Fruit fly (Drosophila melanogaster) whole organism, wandering third instar larva: Measurements from ENCODE around the gene CG42450.

ENCODE experiments used
- Abd-B ChIP-seq: fragments of >200 bp; optimal IDR thresholded peaks from 2 replicates; lab custom pipeline; 2017; ENCODE audit warnings: missing biosample characterization, missing genetic modification characterization
- CG32264 ChIP-seq: fragments of 200-800 bp; sonication (Bioruptor generic); optimal IDR thresholded peaks from 2 replicates; lab custom pipeline; 2016; ENCODE audit warnings: missing biosample characterization, missing genetic modification characterization
- CG9705 ChIP-seq: fragments of 200-800 bp; sonication (Bioruptor generic); optimal IDR thresholded peaks from 2 replicates; lab custom pipeline; 2018; ENCODE audit warnings: missing biosample characterization, mild to moderate bottlenecking, missing genetic modification characterization
- CrebA ChIP-seq: fragments of 200-800 bp; sonication (Bioruptor generic); optimal IDR thresholded peaks from 2 replicates; lab custom pipeline; 2016; ENCODE audit warnings: missing biosample characterization, mild to moderate bottlenecking, missing genetic modification characterization, borderline replicate concordance
- Dfd ChIP-seq: fragments of >200 bp; optimal IDR thresholded peaks from 2 replicates; lab custom pipeline; 2017; ENCODE audit warnings: missing biosample characterization, missing genetic modification characterization
- Dif ChIP-seq: fragments of 200-275, 200-300 bp; sonication (Bioruptor generic); optimal IDR thresholded peaks from 2 replicates; lab custom pipeline; 2018; ENCODE audit warnings: missing biosample characterization, missing genetic modification characterization; ENCODE audit not compliant: partially characterized antibody
- GATAd ChIP-seq: sonication (Bioruptor generic); optimal IDR thresholded peaks from 2 replicates; lab custom pipeline; 2016; ENCODE audit warnings: missing biosample characterization, missing genetic modification characterization
- HLH106 ChIP-seq: fragments of 200-800 bp; optimal IDR thresholded peaks from 3 replicates; lab custom pipeline; 2019; ENCODE audit warnings: missing biosample characterization, mild to moderate bottlenecking, missing genetic modification characterization, moderate library complexity
- Hnf4 ChIP-seq: fragments of 200-800 bp; sonication (Bioruptor generic); optimal IDR thresholded peaks from 2 replicates; lab custom pipeline; 2016; ENCODE audit warnings: missing biosample characterization, mild to moderate bottlenecking, missing genetic modification characterization
- Hr78 ChIP-seq: fragments of >200 bp; optimal IDR thresholded peaks from 2 replicates; lab custom pipeline; 2017; ENCODE audit warnings: missing biosample characterization, missing genetic modification characterization
- Hr83 ChIP-seq: fragments of 200-300 bp; sonication (Bioruptor generic); optimal IDR thresholded peaks from 2 replicates; lab custom pipeline; 2016; ENCODE audit warnings: missing biosample characterization, mild to moderate bottlenecking, missing genetic modification characterization, moderate library complexity; ENCODE audit not compliant: poor library complexity, severe bottlenecking
- Jra ChIP-seq: sonication (Bioruptor generic); optimal IDR thresholded peaks from 2 replicates; lab custom pipeline; 2016; ENCODE audit warnings: missing biosample characterization, missing genetic modification characterization
- Mio ChIP-seq: sonication (Bioruptor generic); optimal IDR thresholded peaks from 2 replicates; lab custom pipeline; 2016; ENCODE audit warnings: missing biosample characterization, missing genetic modification characterization
- Myc ChIP-seq: fragments of >200 bp; optimal IDR thresholded peaks from 2 replicates; lab custom pipeline; 2017
- N ChIP-seq: fragments of >200 bp; optimal IDR thresholded peaks from 2 replicates; lab custom pipeline; 2018; ENCODE audit warnings: missing biosample characterization, missing external identifiers, missing genetic modification characterization
- OdsH ChIP-seq: fragments of 200-800 bp; sonication (Bioruptor generic); optimal IDR thresholded peaks from 2 replicates; lab custom pipeline; 2016; ENCODE audit warnings: missing biosample characterization, mild to moderate bottlenecking, missing genetic modification characterization
- Rel ChIP-seq, 2 experiments: fragments of 200-800 bp; sonication (Bioruptor generic) in 1 of 2; optimal IDR thresholded peaks; 2 replicates in 1 of 2; 3 replicates in 1 of 2; lab custom pipeline; 2016 to 2019; ENCODE audit warnings: mild to moderate bottlenecking in 2 of 2, missing biosample characterization in 2 of 2, missing genetic modification characterization in 2 of 2, moderate library complexity in 1 of 2
- Sp1 ChIP-seq: fragments of 200-800 bp; sonication (Bioruptor generic); optimal IDR thresholded peaks from 3 replicates; lab custom pipeline; 2019; ENCODE audit warnings: missing biosample characterization, mild to moderate bottlenecking, missing genetic modification characterization, moderate library complexity
- Vsx2 ChIP-seq: fragments of 200-300, 225-300 bp; sonication (Bioruptor generic); optimal IDR thresholded peaks from 2 replicates; lab custom pipeline; 2018; ENCODE audit warnings: missing biosample characterization, missing genetic modification characterization; ENCODE audit not compliant: partially characterized antibody
- br ChIP-seq: fragments of 200-800 bp; sonication (Bioruptor generic); optimal IDR thresholded peaks from 2 replicates; lab custom pipeline; 2016; ENCODE audit warnings: missing biosample characterization, missing genetic modification characterization
- brk ChIP-seq: fragments of 200-800 bp; sonication (Bioruptor generic); optimal IDR thresholded peaks from 2 replicates; lab custom pipeline; 2016; ENCODE audit warnings: missing biosample characterization, mild to moderate bottlenecking, missing genetic modification characterization
- dl ChIP-seq, 2 experiments: fragments of 175-275, 200-275 bp in 1 of 2; fragments of 200-275 bp in 1 of 2; sonication (Bioruptor generic); optimal IDR thresholded peaks; lab custom pipeline; 2018; ENCODE audit warnings: mild to moderate bottlenecking in 2 of 2, missing biosample characterization in 2 of 2, missing genetic modification characterization in 2 of 2, moderate library complexity in 2 of 2; ENCODE audit not compliant: partially characterized antibody in 2 of 2, insufficient read depth in 1 of 2
- dmrt93B ChIP-seq: fragments of 200-800 bp; sonication (Bioruptor generic); optimal IDR thresholded peaks from 2 replicates; lab custom pipeline; 2018; ENCODE audit warnings: missing biosample characterization, mild to moderate bottlenecking, missing genetic modification characterization
- dsf ChIP-seq: sonication (Bioruptor generic); optimal IDR thresholded peaks from 2 replicates; lab custom pipeline; 2016; ENCODE audit warnings: missing biosample characterization, missing genetic modification characterization, borderline replicate concordance
- ey ChIP-seq: fragments of 200-800 bp; sonication (Bioruptor generic); optimal IDR thresholded peaks from 2 replicates; lab custom pipeline; 2016; ENCODE audit warnings: missing biosample characterization, missing genetic modification characterization
- foxo ChIP-seq, 2 experiments: fragments of 200-800 bp; sonication (Bioruptor generic); optimal IDR thresholded peaks; 2 replicates in 1 of 2; 3 replicates in 1 of 2; lab custom pipeline; 2016 to 2017; ENCODE audit warnings: missing biosample characterization in 2 of 2, missing genetic modification characterization in 2 of 2
- fru ChIP-seq: fragments of 200-800 bp; sonication (Bioruptor generic); optimal IDR thresholded peaks from 3 replicates; lab custom pipeline; 2016; ENCODE audit warnings: missing biosample characterization, mild to moderate bottlenecking, missing genetic modification characterization
- h ChIP-seq: fragments of 200-800 bp; sonication (Bioruptor generic); optimal IDR thresholded peaks from 3 replicates; lab custom pipeline; 2016; ENCODE audit warnings: missing biosample characterization, mild to moderate bottlenecking, missing genetic modification characterization
- jim ChIP-seq: fragments of 175-275, 200-325 bp; sonication (Bioruptor generic); optimal IDR thresholded peaks from 2 replicates; lab custom pipeline; 2016; ENCODE audit warnings: missing biosample characterization, mild to moderate bottlenecking, missing genetic modification characterization
- lola ChIP-seq: fragments of >200 bp; optimal IDR thresholded peaks from 2 replicates; lab custom pipeline; 2017; ENCODE audit warnings: missing biosample characterization, missing genetic modification characterization
- pan ChIP-seq: fragments of >200 bp; optimal IDR thresholded peaks from 2 replicates; lab custom pipeline; 2017
- psq ChIP-seq: fragments of 200-800 bp; sonication (Bioruptor generic); optimal IDR thresholded peaks from 3 replicates; lab custom pipeline; 2017; ENCODE audit warnings: missing biosample characterization, mild to moderate bottlenecking, missing genetic modification characterization, moderate library complexity
- rgr ChIP-seq: fragments of 200-800 bp; sonication (Bioruptor generic); optimal IDR thresholded peaks from 3 replicates; lab custom pipeline; 2016; ENCODE audit warnings: missing biosample characterization, mild to moderate bottlenecking, missing genetic modification characterization
- sage ChIP-seq: fragments of 200-800 bp; sonication (Bioruptor generic); optimal IDR thresholded peaks from 2 replicates; lab custom pipeline; 2016; ENCODE audit warnings: missing biosample characterization, mild to moderate bottlenecking, missing genetic modification characterization
- sv ChIP-seq: fragments of 200-800 bp; sonication (Bioruptor generic); optimal IDR thresholded peaks from 3 replicates; lab custom pipeline; 2016; ENCODE audit warnings: missing biosample characterization, missing genetic modification characterization
- tai ChIP-seq: sonication (Bioruptor generic); optimal IDR thresholded peaks from 2 replicates; lab custom pipeline; 2016; ENCODE audit warnings: missing biosample characterization, missing genetic modification characterization
- usp ChIP-seq: fragments of >200 bp; optimal IDR thresholded peaks from 2 replicates; lab custom pipeline; 2017; ENCODE audit warnings: missing biosample characterization, missing genetic modification characterization
- woc ChIP-seq: sonication (Bioruptor generic); optimal IDR thresholded peaks from 2 replicates; lab custom pipeline; 2016; ENCODE audit warnings: missing biosample characterization, mild to moderate bottlenecking, missing genetic modification characterization

CG42450 gene

DNA sequence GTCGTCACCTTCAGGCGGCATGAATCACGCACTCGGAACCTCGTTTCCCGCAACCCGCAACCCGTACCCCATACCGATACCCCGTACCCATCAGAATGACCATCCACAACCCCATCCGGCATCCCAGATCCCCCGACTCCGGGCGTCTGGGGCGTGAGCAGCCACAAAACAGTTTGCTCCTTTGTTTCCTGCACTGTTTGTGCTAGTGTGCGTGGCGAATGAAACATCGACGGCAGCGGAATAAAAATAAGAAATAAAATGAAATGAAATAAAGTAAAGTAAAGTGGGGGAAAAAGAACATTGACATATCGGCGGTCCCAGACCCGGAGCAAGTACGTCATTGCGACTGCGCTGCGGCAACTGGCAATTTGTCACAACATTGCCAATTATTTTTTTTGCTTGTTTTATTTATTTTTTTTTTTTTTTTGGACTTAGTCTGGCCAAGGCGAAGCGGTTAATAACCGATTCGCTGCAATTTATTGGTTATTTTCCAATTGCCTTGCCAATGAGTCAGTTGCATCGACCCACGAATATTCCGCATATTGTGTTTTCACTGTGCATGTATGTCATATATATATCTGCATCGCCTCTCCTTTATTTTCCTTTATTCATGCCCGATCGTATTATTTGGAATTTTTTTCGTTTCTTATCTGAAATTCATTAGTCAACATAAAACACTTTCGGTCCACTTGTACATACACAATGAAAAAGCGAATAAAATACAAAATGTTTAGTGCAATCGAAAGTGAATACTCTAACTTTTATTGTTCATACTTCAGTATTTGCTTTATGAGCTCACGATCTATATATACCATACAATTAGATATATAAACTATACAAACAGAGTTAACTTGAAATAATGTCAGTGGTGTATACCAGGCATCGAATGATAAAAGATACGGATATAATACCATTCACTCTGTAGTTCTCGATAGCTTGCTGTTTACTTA, 35.8 kb upstream of the CG42450 start:
- no peak for TF ChIP-seq jim (GFP tag; lab: Kevin White, UChicago)
- no peak for TF ChIP-seq CG9705 (GFP tag; lab: Kevin White, UChicago)
- no peak for TF ChIP-seq dl (GFP tag; optimal IDR thresholded peaks at IDR 0.05; lab: Kevin White, UChicago; ENCODE audit: insufficient read depth in 1 of 2, partially characterized antibody in 2 of 2)
- peak; percentile 25 for TF ChIP-seq Sp1
- peak; percentile 14 for TF ChIP-seq fru (GFP tag; lab: Kevin White, UChicago)
- TF ChIP-seq pan = no peak
- TF ChIP-seq N (GFP tag; lab: Kevin White, UChicago) = no peak
- no peak for TF ChIP-seq HLH106 (tag; lab: Kevin White, UChicago)
- no peak for TF ChIP-seq tai (GFP tag; lab: Kevin White, UChicago)
- no peak for TF ChIP-seq Vsx2 (GFP tag; lab: Kevin White, UChicago)
- TF ChIP-seq GATAd (GFP tag; lab: Kevin White, UChicago) = no peak
- TF ChIP-seq CrebA (GFP tag; lab: Kevin White, UChicago) = no peak
- no peak for TF ChIP-seq rgr (GFP tag; lab: Kevin White, UChicago)
- TF ChIP-seq Rel (GFP tag; optimal IDR thresholded peaks at IDR 0.05; lab: Kevin White, UChicago) = no peak
- TF ChIP-seq Rel (tag; optimal IDR thresholded peaks at IDR 0.05; lab: Kevin White, UChicago) = no peak
- peak in 1 of 2 experiments; percentile 59 for TF ChIP-seq foxo (GFP tag; optimal IDR thresholded peaks at IDR 0.05; lab: Kevin White, UChicago)
- no peak for TF ChIP-seq dsf (GFP tag; lab: Kevin White, UChicago)
- peak; percentile 23 for TF ChIP-seq Dif (GFP tag; lab: Kevin White, UChicago)
- no peak for TF ChIP-seq lola
- no peak for TF ChIP-seq CG32264
- no peak for TF ChIP-seq usp (GFP tag; lab: Kevin White, UChicago)
- peak; percentile 42 for TF ChIP-seq h (GFP tag; lab: Kevin White, UChicago)
- peak; percentile 32 for TF ChIP-seq br (GFP tag; lab: Kevin White, UChicago)
- no peak for TF ChIP-seq Mio (GFP tag; lab: Kevin White, UChicago)
- TF ChIP-seq Hr83 (GFP tag; lab: Kevin White, UChicago) = no peak
- peak; percentile 13 for TF ChIP-seq sage
- TF ChIP-seq OdsH (GFP tag; lab: Kevin White, UChicago) = no peak
- no peak for TF ChIP-seq Jra (GFP tag; lab: Kevin White, UChicago)
- no peak for TF ChIP-seq dmrt93B (GFP tag; lab: Kevin White, UChicago)
- peak; percentile 37 for TF ChIP-seq woc
- TF ChIP-seq brk (GFP tag; lab: Kevin White, UChicago) = no peak
- TF ChIP-seq Dfd (GFP tag; lab: Kevin White, UChicago) = no peak
- no peak for TF ChIP-seq Myc (lab: Kevin White, UChicago)
- no peak for TF ChIP-seq Hr78
- peak; percentile 59 for TF ChIP-seq psq (GFP tag; lab: Kevin White, UChicago)
- TF ChIP-seq sv (GFP tag; lab: Kevin White, UChicago) = no peak
- peak; percentile 13 for TF ChIP-seq Hnf4
- TF ChIP-seq ey (GFP tag; lab: Kevin White, UChicago) = peak; percentile 45
- TF ChIP-seq Abd-B (GFP tag; lab: Kevin White, UChicago) = no peak

DNA sequence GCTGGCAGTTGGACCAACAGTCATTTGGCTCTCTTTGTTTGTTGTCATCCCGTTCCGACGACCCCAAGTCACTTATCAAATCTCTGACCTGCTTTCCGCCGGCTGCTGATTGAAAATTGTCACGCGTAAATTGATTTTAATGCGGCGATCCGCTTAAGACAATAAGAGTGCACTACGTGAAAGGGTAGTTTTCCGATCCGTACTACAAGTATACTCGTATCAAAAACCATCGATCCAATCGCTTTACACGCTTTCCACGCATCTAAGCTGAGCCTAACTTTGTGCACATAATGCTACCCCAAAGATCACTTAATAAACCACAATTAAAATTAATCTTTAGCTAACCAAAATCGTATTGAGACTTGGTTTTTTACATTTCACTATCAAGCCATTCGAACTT, 33.4 kb upstream of the CG42450 start:
- TF ChIP-seq usp (GFP tag; lab: Kevin White, UChicago) = no peak
- no peak for TF ChIP-seq OdsH (GFP tag; lab: Kevin White, UChicago)
- TF ChIP-seq tai (GFP tag; lab: Kevin White, UChicago) = no peak
- no peak for TF ChIP-seq CG9705 (GFP tag; lab: Kevin White, UChicago)
- no peak for TF ChIP-seq GATAd (GFP tag; lab: Kevin White, UChicago)
- TF ChIP-seq Jra (GFP tag; lab: Kevin White, UChicago) = no peak
- TF ChIP-seq Myc (lab: Kevin White, UChicago) = no peak
- TF ChIP-seq sage = no peak
- TF ChIP-seq sv (GFP tag; lab: Kevin White, UChicago) = no peak
- TF ChIP-seq Dif (GFP tag; lab: Kevin White, UChicago) = no peak
